Worm (Caenorhabditis elegans) whole organism, L1 larva: ENCODE measurements around the gene T23E1.1.

Experiments
- grh-1 ChIP-seq: fragments of 200-800 bp; sonication (Bioruptor generic); IDR thresholded peaks from 2 replicates; pipeline ENCODE4 v1.3.6; 2022; ENCODE audit warnings: missing genetic modification reagents, missing genetic modification characterization, missing compliant biosample characterization
- hlh-17 ChIP-seq: fragments of 200-800 bp; sonication (Bioruptor generic); optimal IDR thresholded peaks from 2 replicates; lab custom pipeline; 2018; ENCODE audit warnings: missing genetic modification characterization, mild to moderate bottlenecking, missing compliant biosample characterization, moderate library complexity, borderline replicate concordance
- hpl-2 ChIP-seq: fragments of 150-350 bp; optimal IDR thresholded peaks from 2 replicates; lab custom pipeline; 2014; ENCODE audit warnings: missing biosample characterization, missing genetic modification reagents, missing genetic modification characterization
- irx-1 ChIP-seq: sonication (generic microtip); optimal IDR thresholded peaks from 2 replicates; lab custom pipeline; 2016; ENCODE audit warnings: missing genetic modification characterization, missing compliant biosample characterization
- lin-15B ChIP-seq: fragments of 150-350 bp; sonication (generic microtip); optimal IDR thresholded peaks from 3 replicates; lab custom pipeline; 2014; ENCODE audit warnings: missing biosample characterization, missing genetic modification characterization
- lir-3 ChIP-seq: sonication (generic microtip); optimal IDR thresholded peaks from 2 replicates; lab custom pipeline; 2016; ENCODE audit warnings: mild to moderate bottlenecking, missing genetic modification characterization, moderate library complexity, missing compliant biosample characterization; ENCODE audit not compliant: poor library complexity
- xbp-1 ChIP-seq: sonication (generic microtip); optimal IDR thresholded peaks from 2 replicates; lab custom pipeline; 2016; ENCODE audit warnings: missing genetic modification characterization, missing compliant biosample characterization

Gene T23E1.1

DNA sequence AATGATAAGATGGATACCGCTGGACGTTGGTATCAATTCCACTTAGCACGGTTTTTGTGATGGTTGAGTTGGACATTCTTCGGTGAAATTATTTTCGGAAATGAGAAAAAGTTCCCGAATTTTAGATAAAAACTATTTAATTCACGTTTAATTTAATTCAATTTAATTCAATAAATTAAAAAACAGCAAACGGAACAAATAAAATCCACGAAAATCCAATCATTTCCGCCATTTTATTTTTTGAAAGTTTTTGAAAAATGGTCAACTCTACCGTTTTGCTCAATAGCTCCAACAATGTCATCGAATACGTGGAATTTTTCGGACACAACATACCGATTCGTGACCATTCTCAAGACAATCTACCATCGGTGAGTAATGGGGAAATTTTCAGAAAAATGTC, 51.0 kb downstream of the T23E1.1 start, which contains the start of the genes Y67D8B.3 and Y67D8B.5:
Gene Y67D8B.3, minus strand, starts transcription at position 101 of the 400 bp plus-strand sequence.
Gene Y67D8B.5, plus strand, starts transcription at position 233 of the 400 bp plus-strand sequence.
- TF ChIP-seq xbp-1 (tag; lab: Kevin White, UChicago) (no peak), hpl-2 (no peak), irx-1 (tag; lab: Kevin White, UChicago) (no peak), grh-1 (GFP tag; lab: Robert Waterston, UW) (no peak), hlh-17 (no peak), lir-3 (tag; lab: Kevin White, UChicago) (no peak), lin-15B (tag; lab: Kevin White, UChicago) (no peak)
- TF ChIP-seq, all 84 proteins: peak for 0
